Worm (Caenorhabditis elegans): ENCODE measurements around the gene K11H12.11.

K11H12.11 gene

DNA sequence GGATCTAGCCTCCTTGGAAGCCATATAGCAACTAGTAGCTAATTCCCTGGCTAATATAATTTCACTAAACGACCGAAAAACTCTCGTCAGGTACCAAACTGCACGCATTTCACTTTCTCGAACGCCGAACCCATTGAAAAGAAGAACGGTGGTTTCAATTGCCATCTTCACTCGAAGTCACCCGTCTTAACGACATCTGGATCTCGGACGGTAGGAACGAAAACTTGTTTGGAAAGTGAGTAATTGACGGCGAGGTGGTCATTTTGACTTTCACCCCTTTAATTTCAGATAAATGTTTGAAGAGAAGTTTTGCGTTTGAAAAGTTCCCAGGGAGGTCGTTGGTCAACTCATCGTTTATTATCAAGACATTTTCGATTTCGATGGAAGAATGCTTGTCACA, 14.4 kb upstream of the K11H12.11 start:
- no peak for TF ChIP-seq ztf-11 (tag; optimal IDR thresholded peaks at IDR 0.05)
- no peak for TF ChIP-seq sem-2 (GFP tag; optimal IDR thresholded peaks at IDR 0.05)
- no peak for TF ChIP-seq cnd-1 (tag; optimal IDR thresholded peaks at IDR 0.05)
- TF ChIP-seq snpc-4 (tag; optimal IDR thresholded peaks at IDR 0.05), result no peak
- TF ChIP-seq mab-5 (tag; optimal IDR thresholded peaks at IDR 0.05), result no peak
- TF ChIP-seq zip-8 (tag; optimal IDR thresholded peaks at IDR 0.05), result no peak
- no peak for TF ChIP-seq nhr-2 (tag; optimal IDR thresholded peaks at IDR 0.05)
- TF ChIP-seq ham-2 (GFP tag; optimal IDR thresholded peaks at IDR 0.05), result no peak
- TF ChIP-seq nhr-76 (tag; optimal IDR thresholded peaks at IDR 0.05), result no peak
- no peak for TF ChIP-seq elt-3 (tag; optimal IDR thresholded peaks at IDR 0.05)
- TF ChIP-seq nhr-237 (tag; optimal IDR thresholded peaks at IDR 0.05), result no peak
- TF ChIP-seq hlh-1 (tag; optimal IDR thresholded peaks at IDR 0.05), result no peak
- no peak for TF ChIP-seq elt-1 (tag; optimal IDR thresholded peaks at IDR 0.05; ENCODE audit: borderline replicate concordance, insufficient read depth)
- TF ChIP-seq blmp-1 (tag; optimal IDR thresholded peaks at IDR 0.05), result no peak
- TF ChIP-seq nhr-28 (tag; optimal IDR thresholded peaks at IDR 0.05), result no peak

DNA sequence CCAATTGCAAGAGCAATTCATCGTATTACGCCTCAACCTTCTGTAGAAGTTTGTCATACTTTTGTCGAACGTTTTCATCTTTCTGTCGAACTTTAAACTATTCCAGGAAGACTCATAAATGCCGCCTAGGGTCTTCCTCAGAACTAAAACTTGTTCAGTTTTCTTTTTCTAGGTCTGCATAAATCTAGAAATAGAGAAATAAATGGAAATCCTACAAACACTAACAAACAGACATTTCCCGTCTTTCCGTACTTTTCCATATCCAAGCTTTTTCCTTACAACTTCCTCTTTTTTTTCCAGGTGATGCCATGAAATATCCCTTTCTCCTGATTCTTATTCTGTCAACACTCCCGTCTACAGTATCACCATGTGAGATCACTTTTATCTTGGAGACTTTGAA, 13.8 kb upstream of the K11H12.11 start, which contains the start of gene cutl-28:
cutl-28 (plus strand) TSS at position 301 of the 400 bp plus-strand sequence.
- no peak for TF ChIP-seq ceh-39 (tag; optimal IDR thresholded peaks at IDR 0.05)
- TF ChIP-seq unc-62 (GFP tag; optimal IDR thresholded peaks at IDR 0.05), result no peak
- no peak for TF ChIP-seq zip-8 (tag; optimal IDR thresholded peaks at IDR 0.05)
- TF ChIP-seq hlh-1 (tag; optimal IDR thresholded peaks at IDR 0.05), result no peak
- no peak for TF ChIP-seq unc-120 (tag; optimal IDR thresholded peaks at IDR 0.05; ENCODE audit: poor library complexity, severe bottlenecking)
- TF ChIP-seq bed-3 (GFP tag; optimal IDR thresholded peaks at IDR 0.05), result no peak
- TF ChIP-seq elt-3 (tag; optimal IDR thresholded peaks at IDR 0.05), result no peak
- TF ChIP-seq blmp-1 (tag; optimal IDR thresholded peaks at IDR 0.05), result no peak
- TF ChIP-seq flh-1 (GFP tag; optimal IDR thresholded peaks at IDR 0.05), result no peak
- TF ChIP-seq nhr-28 (tag; optimal IDR thresholded peaks at IDR 0.05), result no peak
- no peak for TF ChIP-seq nhr-76 (tag; optimal IDR thresholded peaks at IDR 0.05)

DNA sequence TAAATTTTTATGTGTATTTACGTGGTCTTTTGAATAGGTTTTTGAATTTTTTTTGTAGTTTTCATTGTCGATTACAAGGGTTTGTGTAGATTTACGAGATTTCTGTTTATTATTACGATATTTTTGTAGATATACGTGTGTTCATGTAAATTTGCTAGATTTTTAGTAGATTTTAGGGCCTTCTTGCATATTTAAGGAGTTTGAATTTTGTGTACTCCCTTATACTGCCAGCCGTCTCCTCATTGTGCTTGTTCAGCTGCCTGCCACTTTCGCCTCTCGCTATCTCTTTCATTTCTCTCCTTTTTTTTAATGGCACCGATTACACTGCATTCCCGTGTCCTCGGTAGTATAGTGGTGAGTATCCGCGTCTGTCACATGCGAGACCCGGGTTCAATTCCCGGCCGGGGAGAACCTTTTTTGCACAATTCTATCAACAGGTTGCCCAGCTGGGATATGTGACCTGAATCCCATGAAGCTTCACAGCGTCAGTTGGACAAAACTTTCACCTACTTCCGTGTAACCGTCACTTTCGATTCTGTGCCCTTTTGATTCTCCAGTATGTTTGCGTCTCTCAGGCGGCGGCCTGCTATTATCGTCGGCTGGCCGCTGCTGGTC, 12.5 kb upstream of the K11H12.11 start:
- peak; percentile 89 for TF ChIP-seq unc-120 (tag; optimal IDR thresholded peaks at IDR 0.05; ENCODE audit: poor library complexity, severe bottlenecking)
- no peak for TF ChIP-seq elt-1 (tag; optimal IDR thresholded peaks at IDR 0.05; ENCODE audit: borderline replicate concordance, insufficient read depth)
- TF ChIP-seq ces-1 (GFP tag; optimal IDR thresholded peaks at IDR 0.05), result peak; percentile 11
- TF ChIP-seq elt-3 (tag; optimal IDR thresholded peaks at IDR 0.05), result no peak
- peak; percentile 8 for TF ChIP-seq lsy-2 (tag; optimal IDR thresholded peaks at IDR 0.05)
- TF ChIP-seq drap-1 (GFP tag; optimal IDR thresholded peaks at IDR 0.05), result peak; percentile 81
- TF ChIP-seq pha-4 (tag; optimal IDR thresholded peaks at IDR 0.05), result no peak
- peak; percentile 0 for TF ChIP-seq hlh-1 (tag; optimal IDR thresholded peaks at IDR 0.05)
- no peak for TF ChIP-seq ztf-11 (tag; optimal IDR thresholded peaks at IDR 0.05)
- TF ChIP-seq M03D4.4 (tag; optimal IDR thresholded peaks at IDR 0.05), result peak; percentile 84
- TF ChIP-seq blmp-1 (tag; optimal IDR thresholded peaks at IDR 0.05), result peak; percentile 89
- peak; percentile 91 for TF ChIP-seq sptf-1 (tag; optimal IDR thresholded peaks at IDR 0.05)
- peak; percentile 88 for TF ChIP-seq cnd-1 (tag; optimal IDR thresholded peaks at IDR 0.05)
- TF ChIP-seq ceh-43 (GFP tag; optimal IDR thresholded peaks at IDR 0.05), result peak; percentile 76
- TF ChIP-seq snpc-4 (tag; optimal IDR thresholded peaks at IDR 0.05), result no peak
- TF ChIP-seq lin-32 (GFP tag; optimal IDR thresholded peaks at IDR 0.05), result peak; percentile 48
- peak; percentile 25 for TF ChIP-seq unc-62 (GFP tag; optimal IDR thresholded peaks at IDR 0.05)
- TF ChIP-seq mep-1 (tag; optimal IDR thresholded peaks at IDR 0.05), result peak; percentile 50
- peak; percentile 79 for TF ChIP-seq ham-2 (GFP tag; optimal IDR thresholded peaks at IDR 0.05)
- TF ChIP-seq nhr-76 (tag; optimal IDR thresholded peaks at IDR 0.05), result no peak
- no peak for TF ChIP-seq unc-39 (tag; optimal IDR thresholded peaks at IDR 0.05)
- TF ChIP-seq flh-1 (GFP tag; optimal IDR thresholded peaks at IDR 0.05), result peak; percentile 66
- TF ChIP-seq lin-13 (tag; optimal IDR thresholded peaks at IDR 0.05), result no peak
- TF ChIP-seq ceh-83 (GFP tag; optimal IDR thresholded peaks at IDR 0.05), result peak; percentile 89
- peak; percentile 88 for TF ChIP-seq mls-2 (tag; optimal IDR thresholded peaks at IDR 0.05)
- TF ChIP-seq sem-2 (GFP tag; optimal IDR thresholded peaks at IDR 0.05), result peak; percentile 73
- no peak for TF ChIP-seq nhr-237 (tag; optimal IDR thresholded peaks at IDR 0.05)
- peak; percentile 60 for TF ChIP-seq bed-3 (GFP tag; optimal IDR thresholded peaks at IDR 0.05)
- TF ChIP-seq tbx-8 (GFP tag; optimal IDR thresholded peaks at IDR 0.05), result peak; percentile 10

Data from whole organism, mixed stage, embryonic.